Worm (Caenorhabditis elegans) whole organism, L1 larva: Measurements from ENCODE around the gene C44B7.5.

Experiments
- alr-1 ChIP-seq: fragments of 200-800 bp; sonication (Bioruptor generic); optimal IDR thresholded peaks from 2 replicates; lab custom pipeline; 2018; ENCODE audit warnings: borderline replicate concordance, mild to moderate bottlenecking, missing genetic modification characterization, missing compliant biosample characterization
- mef-2 ChIP-seq: fragments of 150-350 bp; optimal IDR thresholded peaks from 2 replicates; lab custom pipeline; 2014; ENCODE audit warnings: missing biosample characterization, missing genetic modification characterization
- mep-1 ChIP-seq: fragments of 150-350 bp; optimal IDR thresholded peaks from 2 replicates; lab custom pipeline; 2014; ENCODE audit warnings: missing biosample characterization, missing genetic modification characterization
- nhr-47 ChIP-seq: sonication (generic microtip); optimal IDR thresholded peaks from 2 replicates; lab custom pipeline; 2016; ENCODE audit warnings: mild to moderate bottlenecking, missing genetic modification characterization, moderate library complexity, missing compliant biosample characterization
- pax-3 ChIP-seq: fragments of 200-800 bp; sonication (Bioruptor generic); optimal IDR thresholded peaks from 2 replicates; lab custom pipeline; 2018; ENCODE audit warnings: mild to moderate bottlenecking, missing genetic modification characterization, moderate library complexity, missing compliant biosample characterization
- zag-1 ChIP-seq: fragments of 150-350 bp; optimal IDR thresholded peaks from 2 replicates; lab custom pipeline; 2014; ENCODE audit warnings: missing biosample characterization, missing genetic modification characterization
- ztf-11 ChIP-seq, 2 experiments: sonication (generic microtip); optimal IDR thresholded peaks; 2 replicates each; lab custom pipeline; 2016 to 2017; ENCODE audit warnings: missing genetic modification characterization in 2 of 2, missing biosample characterization in 1 of 2, missing compliant biosample characterization in 1 of 2

DNA sequence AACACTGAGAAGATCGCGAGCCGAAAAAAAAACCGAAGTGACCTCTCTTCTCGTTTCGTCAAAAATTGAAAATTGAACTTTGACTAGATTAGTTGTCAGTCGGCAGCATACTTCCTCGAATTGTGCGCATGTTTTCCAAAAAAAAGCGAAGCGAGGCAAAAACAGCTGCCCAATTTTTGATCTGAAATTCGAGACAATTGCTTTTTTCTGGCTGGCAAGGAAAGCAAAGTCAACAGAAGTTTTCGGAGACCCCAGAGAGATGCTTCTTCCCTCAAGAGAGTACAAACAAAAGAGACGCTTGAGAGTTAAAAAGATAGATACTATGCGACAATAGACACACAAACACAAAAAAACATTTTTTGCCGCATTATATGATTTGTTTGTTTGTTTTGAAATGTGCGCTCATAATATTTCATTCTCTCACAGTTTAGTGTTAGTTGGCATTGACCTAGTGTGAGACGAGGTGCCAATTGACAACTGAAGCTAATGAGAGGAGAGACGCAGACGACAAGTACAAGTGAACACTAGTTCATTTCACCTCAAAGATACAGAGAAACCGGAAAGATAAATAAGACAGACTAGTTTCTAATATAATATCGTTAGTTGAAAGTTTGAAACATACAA, 36.3 kb downstream of the C44B7.5 start:
- TF ChIP-seq mef-2 (tag; lab: Kevin White, UChicago) (no peak), zag-1 (tag; lab: Kevin White, UChicago) (no peak), ztf-11 (tag; optimal IDR thresholded peaks at IDR 0.05; lab: Kevin White, UChicago) (no peak), nhr-47 (tag; lab: Kevin White, UChicago) (no peak), mep-1 (tag; lab: Kevin White, UChicago) (peak; percentile 32), pax-3 (no peak), alr-1 (tag; lab: Kevin White, UChicago) (no peak)
